Fruit fly (Drosophila melanogaster) whole organism, embryonic: ENCODE measurements around the gene Sk2.

Experiments used
- ATbp ChIP-seq: fragments of 200-800 bp; sonication (Bioruptor generic); optimal IDR thresholded peaks from 2 replicates; lab custom pipeline; 2017; ENCODE audit warnings: missing biosample characterization, mild to moderate bottlenecking, missing genetic modification characterization, missing genetic modification reagents
- Awh ChIP-seq: fragments of 200-800 bp; sonication (Bioruptor generic); IDR thresholded peaks from 2 replicates; pipeline ENCODE4, ENCODE4 v1.3.6; 2022; ENCODE audit warnings: missing biosample characterization, missing genetic modification characterization
- C15 ChIP-seq: fragments of 200-800 bp; sonication (Bioruptor generic); IDR thresholded peaks from 3 replicates; pipeline ENCODE4 v1.3.6; 2022; ENCODE audit warnings: missing biosample characterization, missing genetic modification characterization
- CG11398 ChIP-seq: fragments of 200-800 bp; sonication (Bioruptor generic); optimal IDR thresholded peaks from 2 replicates; lab custom pipeline; 2016; ENCODE audit warnings: missing biosample characterization, missing genetic modification characterization
- CG12769 ChIP-seq: fragments of 200-800 bp; sonication (Bioruptor generic); optimal IDR thresholded peaks from 2 replicates; lab custom pipeline; 2019; ENCODE audit warnings: missing biosample characterization, mild to moderate bottlenecking, missing genetic modification characterization, moderate library complexity
- CG13775 ChIP-seq: fragments of 200-800 bp; sonication (Bioruptor generic); optimal IDR thresholded peaks from 3 replicates; lab custom pipeline; 2017; ENCODE audit warnings: missing biosample characterization, mild to moderate bottlenecking, missing genetic modification characterization
- CG14014 ChIP-seq: fragments of 200-800 bp; sonication (Bioruptor generic); IDR thresholded peaks from 2 replicates; pipeline ENCODE4 v1.3.6; 2022; ENCODE audit warnings: missing biosample characterization, missing genetic modification characterization
- CG15269 ChIP-seq: fragments of 200-800 bp; sonication (Bioruptor generic); optimal IDR thresholded peaks from 2 replicates; lab custom pipeline; 2018; ENCODE audit warnings: missing biosample characterization, mild to moderate bottlenecking, missing genetic modification characterization, moderate library complexity
- CG16779 ChIP-seq: fragments of 200-800 bp; sonication (Bioruptor generic); IDR thresholded peaks from 2 replicates; pipeline ENCODE4 v1.3.6; 2022; ENCODE audit warnings: missing biosample characterization, missing genetic modification characterization
- CG17612 ChIP-seq: fragments of 200-800 bp; sonication (Bioruptor generic); IDR thresholded peaks from 2 replicates; pipeline ENCODE4 v1.3.6; 2022; ENCODE audit warnings: missing biosample characterization, missing genetic modification characterization
- CG2129 ChIP-seq: fragments of 200-800 bp; sonication (Bioruptor generic); IDR thresholded peaks from 2 replicates; pipeline ENCODE4 v1.3.6; 2022; ENCODE audit warnings: missing biosample characterization, missing genetic modification characterization; ENCODE audit not compliant: partially characterized antibody
- CG31388 ChIP-seq: fragments of 200-800 bp; sonication (Bioruptor generic); optimal IDR thresholded peaks from 2 replicates; lab custom pipeline; 2016; ENCODE audit warnings: missing biosample characterization, missing genetic modification characterization
- CG5245 ChIP-seq: fragments of 200-800 bp; sonication (Bioruptor generic); optimal IDR thresholded peaks from 3 replicates; lab custom pipeline; 2016; ENCODE audit warnings: missing biosample characterization, missing genetic modification characterization
- CG6175 ChIP-seq: fragments of 200-800 bp; sonication (Bioruptor generic); IDR thresholded peaks from 3 replicates; pipeline ENCODE4 v1.3.6; 2022; ENCODE audit warnings: missing biosample characterization, missing genetic modification characterization
- CG6254 ChIP-seq: fragments of 200-800 bp; sonication (Bioruptor generic); optimal IDR thresholded peaks from 3 replicates; lab custom pipeline; 2017; ENCODE audit warnings: mild to moderate bottlenecking, missing biosample characterization, missing genetic modification reagents, missing genetic modification characterization
- CG6683 ChIP-seq: fragments of 200-800 bp; sonication (Bioruptor generic); optimal IDR thresholded peaks from 2 replicates; lab custom pipeline; 2017; ENCODE audit warnings: missing biosample characterization, mild to moderate bottlenecking, missing genetic modification characterization, missing genetic modification reagents
- CG6791 ChIP-seq: fragments of 200-800 bp; sonication (Bioruptor generic); IDR thresholded peaks from 3 replicates; pipeline ENCODE4 v1.3.6; 2022; ENCODE audit warnings: missing biosample characterization, missing genetic modification characterization; ENCODE audit not compliant: partially characterized antibody
- CG7786 ChIP-seq: fragments of 200-800 bp; sonication (Bioruptor generic); optimal IDR thresholded peaks from 2 replicates; lab custom pipeline; 2016; ENCODE audit warnings: missing biosample characterization, missing genetic modification characterization
- CG8281 ChIP-seq: fragments of 200-800 bp; sonication (Bioruptor generic); optimal IDR thresholded peaks from 2 replicates; lab custom pipeline; 2018; ENCODE audit warnings: missing biosample characterization, mild to moderate bottlenecking, missing genetic modification characterization, moderate library complexity
- CG9609 ChIP-seq: fragments of 200-800 bp; sonication (Bioruptor generic); optimal IDR thresholded peaks from 3 replicates; lab custom pipeline; 2016; ENCODE audit warnings: missing biosample characterization, missing genetic modification characterization
- E2f1 ChIP-seq: fragments of 200-800 bp; sonication (Bioruptor generic); IDR thresholded peaks from 2 replicates; pipeline ENCODE4 v1.3.6; 2022; ENCODE audit warnings: missing biosample characterization, missing genetic modification characterization
- Elba2 ChIP-seq: fragments of 200-800 bp; sonication (Bioruptor generic); optimal IDR thresholded peaks from 3 replicates; lab custom pipeline; 2016; ENCODE audit warnings: missing biosample characterization, missing genetic modification characterization
- Hand ChIP-seq: fragments of 200-800 bp; sonication (Bioruptor generic); optimal IDR thresholded peaks from 2 replicates; lab custom pipeline; 2017; ENCODE audit warnings: mild to moderate bottlenecking, missing biosample characterization, missing genetic modification reagents, missing genetic modification characterization
- Hsf ChIP-seq: fragments of 200-800 bp; sonication (Bioruptor generic); optimal IDR thresholded peaks from 3 replicates; lab custom pipeline; 2016; ENCODE audit warnings: missing biosample characterization, missing genetic modification characterization
- Lhr ChIP-seq: fragments of 200-800 bp; sonication (Bioruptor generic); optimal IDR thresholded peaks from 3 replicates; lab custom pipeline; 2017; ENCODE audit warnings: mild to moderate bottlenecking, missing biosample characterization, missing genetic modification reagents, missing genetic modification characterization
- NC2β ChIP-seq: fragments of 200-800 bp; sonication (Bioruptor generic); optimal IDR thresholded peaks from 2 replicates; lab custom pipeline; 2016; ENCODE audit warnings: missing biosample characterization, missing genetic modification characterization
- Nf-YC ChIP-seq: fragments of 200-800 bp; optimal IDR thresholded peaks from 3 replicates; lab custom pipeline; 2019; ENCODE audit warnings: missing biosample characterization, mild to moderate bottlenecking, missing genetic modification characterization, moderate library complexity
- Opbp ChIP-seq: fragments of 200-800 bp; sonication (Bioruptor generic); IDR thresholded peaks from 3 replicates; pipeline ENCODE4 v1.3.6; 2022; ENCODE audit warnings: missing biosample characterization, missing genetic modification characterization; ENCODE audit not compliant: partially characterized antibody
- Sox100B ChIP-seq: fragments of 200-800 bp; sonication (Bioruptor generic); optimal IDR thresholded peaks from 3 replicates; lab custom pipeline; 2018; ENCODE audit warnings: missing biosample characterization, mild to moderate bottlenecking, missing genetic modification characterization
- TFAM ChIP-seq: fragments of 200-800 bp; sonication (Bioruptor generic); optimal IDR thresholded peaks from 2 replicates; lab custom pipeline; 2017; ENCODE audit warnings: missing biosample characterization, missing genetic modification characterization, inconsistent platforms
- Tbp ChIP-seq: fragments of >200 bp; optimal IDR thresholded peaks from 2 replicates; lab custom pipeline; 2018; ENCODE audit warnings: missing biosample characterization, missing genetic modification characterization
- Trl ChIP-seq, 3 experiments: fragments of >200 bp in 2 of 3; fragments of 200-800 bp in 1 of 3; sonication (Bioruptor generic) in 1 of 3; optimal IDR thresholded peaks; 2 replicates in 1 of 3; 3 replicates in 2 of 3; lab custom pipeline; 2016 to 2017; ENCODE audit warnings: missing biosample characterization in 1 of 3, missing genetic modification characterization in 1 of 3
- ap ChIP-seq: fragments of 200-800 bp; sonication (Bioruptor generic); IDR thresholded peaks from 2 replicates; pipeline ENCODE4 v1.3.6; 2022; ENCODE audit warnings: missing biosample characterization, missing genetic modification characterization
- btn ChIP-seq: fragments of 200-800 bp; sonication (Bioruptor generic); optimal IDR thresholded peaks from 2 replicates; lab custom pipeline; 2016; ENCODE audit warnings: missing biosample characterization, missing genetic modification characterization
- cad ChIP-seq: fragments of >200 bp; optimal IDR thresholded peaks from 2 replicates; lab custom pipeline; 2017; ENCODE audit warnings: missing biosample characterization, missing genetic modification characterization
- dan ChIP-seq: fragments of 200-800 bp; sonication (Bioruptor generic); IDR thresholded peaks from 2 replicates; pipeline ENCODE4 v1.3.6; 2022; ENCODE audit warnings: missing biosample characterization, missing genetic modification characterization
- dati ChIP-seq: fragments of 200-800 bp; sonication (Bioruptor generic); IDR thresholded peaks from 2 replicates; pipeline ENCODE4 v1.3.6; 2022; ENCODE audit warnings: missing biosample characterization, missing genetic modification characterization
- dpn ChIP-seq, 2 experiments: fragments of 200-800 bp; sonication (Bioruptor generic); optimal IDR thresholded peaks; 3 replicates each; lab custom pipeline; 2016; ENCODE audit warnings: missing biosample characterization in 2 of 2, missing genetic modification characterization in 2 of 2
- fru ChIP-seq: fragments of >200 bp; optimal IDR thresholded peaks from 2 replicates; lab custom pipeline; 2017
- hb ChIP-seq: fragments of 200-800 bp; sonication (Bioruptor generic); IDR thresholded peaks from 3 replicates; pipeline ENCODE4 v1.3.6; 2022; ENCODE audit warnings: missing biosample characterization, missing genetic modification characterization; ENCODE audit not compliant: partially characterized antibody
- hkb ChIP-seq, 2 experiments: fragments of 200-800 bp in 1 of 2; fragments of >200 bp in 1 of 2; sonication (Bioruptor generic) in 1 of 2; IDR thresholded peaks in 1 of 2; optimal IDR thresholded peaks in 1 of 2; 2 replicates each; pipeline versions ENCODE4 v1.3.6 to Lab custom; 2017 to 2022; ENCODE audit warnings: missing biosample characterization in 1 of 2, missing genetic modification characterization in 1 of 2
- jumu ChIP-seq: fragments of 200-800 bp; sonication (Bioruptor generic); optimal IDR thresholded peaks from 3 replicates; lab custom pipeline; 2016; ENCODE audit warnings: missing biosample characterization, missing genetic modification characterization
- klu ChIP-seq: fragments of 200-800 bp; sonication (Bioruptor generic); IDR thresholded peaks from 2 replicates; pipeline ENCODE4 v1.3.6; 2022; ENCODE audit warnings: missing biosample characterization, missing genetic modification characterization
- phol ChIP-seq: fragments of 200-800 bp; sonication (Bioruptor generic); optimal IDR thresholded peaks from 3 replicates; lab custom pipeline; 2018; ENCODE audit warnings: missing biosample characterization, mild to moderate bottlenecking, missing genetic modification characterization, moderate library complexity
- pros ChIP-seq: fragments of 200-800 bp; sonication (Bioruptor generic); optimal IDR thresholded peaks from 3 replicates; lab custom pipeline; 2019; ENCODE audit warnings: missing biosample characterization, mild to moderate bottlenecking, missing genetic modification characterization, moderate library complexity
- slou ChIP-seq: fragments of 200-800 bp; sonication (Bioruptor generic); optimal IDR thresholded peaks from 3 replicates; lab custom pipeline; 2016; ENCODE audit warnings: missing biosample characterization, missing genetic modification characterization
- tx ChIP-seq: fragments of 200-800 bp; sonication (Bioruptor generic); optimal IDR thresholded peaks from 2 replicates; lab custom pipeline; 2016; ENCODE audit warnings: missing biosample characterization, missing genetic modification characterization
- vfl ChIP-seq: fragments of 200-800 bp; sonication (Bioruptor generic); optimal IDR thresholded peaks from 2 replicates; lab custom pipeline; 2016; ENCODE audit warnings: missing biosample characterization, missing genetic modification characterization
- yki ChIP-seq: fragments of >200 bp; optimal IDR thresholded peaks from 3 replicates; lab custom pipeline; 2018
- z ChIP-seq: fragments of 200-800 bp; sonication (Bioruptor generic); IDR thresholded peaks from 3 replicates; pipeline ENCODE4 v1.3.6; 2022; ENCODE audit warnings: missing biosample characterization, missing genetic modification characterization
- zen2 ChIP-seq: fragments of 200-800 bp; sonication (Bioruptor generic); IDR thresholded peaks from 3 replicates; pipeline ENCODE4 v1.3.6; 2022; ENCODE audit warnings: missing biosample characterization, missing genetic modification characterization; ENCODE audit not compliant: partially characterized antibody

The Sk2 gene

DNA sequence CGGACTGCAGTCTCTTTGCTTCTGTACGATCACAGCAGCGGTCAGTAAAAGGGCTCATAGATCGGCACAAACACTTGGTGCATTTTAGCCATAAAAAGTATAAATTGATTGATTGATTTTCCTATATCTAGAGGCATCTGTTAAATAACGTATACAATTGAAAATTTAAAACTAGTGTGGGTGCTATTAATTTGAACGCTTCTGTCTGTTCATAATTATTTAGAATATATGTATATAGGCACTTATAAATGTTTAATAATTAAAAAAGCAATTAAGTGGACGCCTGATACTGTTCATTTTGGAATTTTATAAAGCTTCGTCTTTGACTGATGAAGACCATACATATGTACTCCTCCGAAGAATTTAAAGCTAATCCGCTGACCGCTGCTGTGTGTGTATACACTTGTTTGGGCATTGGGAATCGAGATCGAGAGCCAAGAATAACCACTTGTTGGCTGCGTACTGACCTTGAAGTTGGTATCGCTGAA, 1.6 kb upstream of the Sk2 start (continued):
- TF ChIP-seq klu (GFP tag; lab: Robert Waterston, UW): no peak
- no peak for TF ChIP-seq jumu
- TF ChIP-seq CG6683 (GFP tag; lab: Kevin White, UChicago): no peak
- TF ChIP-seq CG16779 (GFP tag; lab: Robert Waterston, UW): no peak
- no peak for TF ChIP-seq pros (GFP tag; lab: Kevin White, UChicago)
- TF ChIP-seq phol (tag; lab: Kevin White, UChicago): peak; percentile 20
- no peak for TF ChIP-seq C15 (GFP tag; lab: Robert Waterston, UW)
- TF ChIP-seq Nf-YC (tag; lab: Kevin White, UChicago): peak; percentile 13
- TF ChIP-seq CG17612: no peak
- peak; percentile 49 for TF ChIP-seq Sox100B
- no peak for TF ChIP-seq hb
- no peak for TF ChIP-seq slou (GFP tag; lab: Kevin White, UChicago)
- TF ChIP-seq zen2: no peak
- no peak for TF ChIP-seq CG6175 (GFP tag; lab: Robert Waterston, UW)
- TF ChIP-seq Lhr (GFP tag; lab: Kevin White, UChicago): no peak
- no peak for TF ChIP-seq CG7786 (GFP tag; lab: Kevin White, UChicago)
- TF ChIP-seq cad (GFP tag; lab: Kevin White, UChicago): no peak
- TF ChIP-seq Hand: peak; percentile 18
- no peak for TF ChIP-seq Tbp (GFP tag; lab: Kevin White, UChicago)
- no peak for TF ChIP-seq Trl (optimal IDR thresholded peaks at IDR 0.05; lab: Kevin White, UChicago)
- TF ChIP-seq Trl (GFP tag; optimal IDR thresholded peaks at IDR 0.05; lab: Kevin White, UChicago): no peak
- TF ChIP-seq vfl (GFP tag; lab: Kevin White, UChicago): no peak
- peak; percentile 17 for TF ChIP-seq CG13775 (GFP tag; lab: Kevin White, UChicago)
- no peak for TF ChIP-seq ATbp
- TF ChIP-seq ap (GFP tag; lab: Robert Waterston, UW): no peak
- no peak for TF ChIP-seq Elba2
- TF ChIP-seq Opbp: no peak
- TF ChIP-seq NC2β (GFP tag; lab: Kevin White, UChicago): no peak
- no peak for TF ChIP-seq Awh
- no peak for TF ChIP-seq CG11398 (GFP tag; lab: Kevin White, UChicago)
- TF ChIP-seq yki: no peak
- TF ChIP-seq dati: no peak
- no peak for TF ChIP-seq CG14014 (GFP tag; lab: Robert Waterston, UW)
- TF ChIP-seq btn: no peak
- peak; percentile 41; the same call in 1 of the 2 replicates for TF ChIP-seq E2f1 (GFP tag; lab: Robert Waterston, UW)
- TF ChIP-seq tx (GFP tag; lab: Kevin White, UChicago): no peak
- TF ChIP-seq fru (lab: Kevin White, UChicago): no peak
- TF ChIP-seq CG8281 (tag; lab: Kevin White, UChicago): no peak
- no peak for TF ChIP-seq CG12769
- no peak for TF ChIP-seq z (GFP tag; lab: Robert Waterston, UW)
- TF ChIP-seq CG15269 (tag; lab: Kevin White, UChicago): peak; percentile 57
- no peak for TF ChIP-seq CG5245 (GFP tag; lab: Kevin White, UChicago)
- peak in 1 of 2 experiments; percentile 33 for TF ChIP-seq dpn (GFP tag; optimal IDR thresholded peaks at IDR 0.05; lab: Kevin White, UChicago)
- peak; percentile 24 for TF ChIP-seq CG6254 (GFP tag; lab: Kevin White, UChicago)
- no peak for TF ChIP-seq CG31388 (GFP tag; lab: Kevin White, UChicago)
- TF ChIP-seq Hsf (GFP tag; lab: Kevin White, UChicago): no peak
- TF ChIP-seq CG6791 (GFP tag; lab: Robert Waterston, UW): no peak
- no peak for TF ChIP-seq CG9609 (GFP tag; lab: Kevin White, UChicago)
- TF ChIP-seq CG2129 (GFP tag; lab: Robert Waterston, UW): no peak
- no peak for TF ChIP-seq hkb (optimal IDR thresholded peaks at IDR 0.05; lab: Kevin White, UChicago)
- peak; percentile 57; the same call in 1 of the 2 replicates for TF ChIP-seq hkb (GFP tag; IDR thresholded peaks at IDR 0.05; lab: Robert Waterston, UW)
- TF ChIP-seq TFAM: no peak
- no peak for TF ChIP-seq dan (GFP tag; lab: Robert Waterston, UW)
